Worm (Caenorhabditis elegans): ENCODE measurements around the gene ceh-43.

ce11 chrIII:4404339-4404836 lies 45.4 kb downstream of the ceh-43 start, which contains the start of the genes R07E5.17 and snfc-5:
- TF ChIP-seq ama-1 (optimal IDR thresholded peaks at IDR 0.05) (no peak), tra-4 (tag; optimal IDR thresholded peaks at IDR 0.05) (no peak), ceh-13 (GFP tag; optimal IDR thresholded peaks at IDR 0.05) (no peak), pes-1 (GFP tag; IDR thresholded peaks at IDR 0.05) (no peak), flt-1 (GFP tag; IDR thresholded peaks at IDR 0.05) (no peak)
